Fruit fly (Drosophila melanogaster) whole organism, embryonic: ENCODE measurements around the gene CG6938.

Experiments used
- Abd-B ChIP-seq: fragments of 200-800 bp; sonication (Bioruptor generic); optimal IDR thresholded peaks from 2 replicates; lab custom pipeline; 2018; ENCODE audit warnings: missing biosample characterization, mild to moderate bottlenecking, missing genetic modification characterization, moderate library complexity
- Asciz ChIP-seq: fragments of 200-800 bp; sonication (Bioruptor generic); optimal IDR thresholded peaks from 2 replicates; lab custom pipeline; 2017; ENCODE audit warnings: missing biosample characterization, mild to moderate bottlenecking, missing genetic modification characterization, missing genetic modification reagents
- CG11093 ChIP-seq: fragments of 200-800 bp; sonication (Bioruptor generic); IDR thresholded peaks from 3 replicates; pipeline ENCODE4 v1.3.6; 2022; ENCODE audit warnings: missing biosample characterization, missing genetic modification characterization
- CG11247 ChIP-seq: fragments of 200-800 bp; sonication (Bioruptor generic); IDR thresholded peaks from 2 replicates; pipeline ENCODE4 v1.3.6; 2022; ENCODE audit warnings: missing biosample characterization, missing genetic modification characterization
- CG1233 ChIP-seq: fragments of 200-800 bp; sonication (Bioruptor generic); optimal IDR thresholded peaks from 4 replicates; lab custom pipeline; 2018; ENCODE audit warnings: missing biosample characterization, mild to moderate bottlenecking, missing genetic modification characterization
- CG13296 ChIP-seq: fragments of 200-800 bp; sonication (Bioruptor generic); optimal IDR thresholded peaks from 3 replicates; lab custom pipeline; 2018; ENCODE audit warnings: missing biosample characterization, mild to moderate bottlenecking, missing genetic modification characterization
- CG13424 ChIP-seq: fragments of 200-800 bp; sonication (Bioruptor generic); optimal IDR thresholded peaks from 2 replicates; lab custom pipeline; 2019; ENCODE audit warnings: missing biosample characterization, mild to moderate bottlenecking, missing genetic modification characterization, moderate library complexity
- CG15011 ChIP-seq: fragments of 200-800 bp; sonication (Bioruptor generic); optimal IDR thresholded peaks from 3 replicates; lab custom pipeline; 2018; ENCODE audit warnings: missing biosample characterization, mild to moderate bottlenecking, missing genetic modification characterization
- CG15601 ChIP-seq: fragments of 200-800 bp; sonication (Bioruptor generic); optimal IDR thresholded peaks from 3 replicates; lab custom pipeline; 2019; ENCODE audit warnings: missing biosample characterization, mild to moderate bottlenecking, missing genetic modification characterization, moderate library complexity
- CG2199 ChIP-seq: fragments of 200-800 bp; sonication (Bioruptor generic); IDR thresholded peaks from 3 replicates; pipeline ENCODE4 v1.3.6; 2022; ENCODE audit warnings: missing biosample characterization, missing genetic modification characterization
- CG32532 ChIP-seq: fragments of 200-800 bp; sonication (Bioruptor generic); IDR thresholded peaks from 2 replicates; pipeline ENCODE4 v1.3.6; 2022; ENCODE audit warnings: missing biosample characterization, missing genetic modification characterization
- CG3995 ChIP-seq: fragments of 200-800 bp; sonication (Bioruptor generic); optimal IDR thresholded peaks from 3 replicates; lab custom pipeline; 2016; ENCODE audit warnings: missing biosample characterization, missing genetic modification characterization
- CG6791 ChIP-seq: fragments of 200-800 bp; sonication (Bioruptor generic); IDR thresholded peaks from 3 replicates; pipeline ENCODE4 v1.3.6; 2022; ENCODE audit warnings: missing biosample characterization, missing genetic modification characterization; ENCODE audit not compliant: partially characterized antibody
- D19B ChIP-seq: fragments of 200-800 bp; sonication (Bioruptor generic); optimal IDR thresholded peaks from 2 replicates; lab custom pipeline; 2017; ENCODE audit warnings: missing biosample characterization, mild to moderate bottlenecking, missing genetic modification characterization
- Deaf1 ChIP-seq: fragments of 200-800 bp; optimal IDR thresholded peaks from 3 replicates; lab custom pipeline; 2019; ENCODE audit warnings: missing biosample characterization, mild to moderate bottlenecking, missing genetic modification characterization, moderate library complexity
- Dip2 ChIP-seq: fragments of 200-800 bp; sonication (Bioruptor generic); IDR thresholded peaks from 2 replicates; pipeline ENCODE4 v1.3.6; 2022; ENCODE audit warnings: missing biosample characterization, missing genetic modification characterization
- Dip3 ChIP-seq: fragments of 200-800 bp; sonication (Bioruptor generic); optimal IDR thresholded peaks from 3 replicates; lab custom pipeline; 2016; ENCODE audit warnings: missing biosample characterization, missing genetic modification characterization
- Doc2 ChIP-seq: fragments of 200-800 bp; sonication (Bioruptor generic); IDR thresholded peaks from 2 replicates; pipeline ENCODE4 v1.3.6; 2022; ENCODE audit warnings: missing biosample characterization, missing genetic modification characterization
- Gug ChIP-seq: fragments of 200-800 bp; sonication (Bioruptor generic); IDR thresholded peaks from 4 replicates; pipeline ENCODE4 v1.3.6; 2022; ENCODE audit warnings: missing biosample characterization, missing genetic modification characterization
- Hsf ChIP-seq: fragments of 200-800 bp; sonication (Bioruptor generic); optimal IDR thresholded peaks from 3 replicates; lab custom pipeline; 2016; ENCODE audit warnings: missing biosample characterization, missing genetic modification characterization
- Mes4 ChIP-seq: fragments of 200-800 bp; sonication (Bioruptor generic); optimal IDR thresholded peaks from 2 replicates; lab custom pipeline; 2016; ENCODE audit warnings: missing biosample characterization, missing genetic modification characterization
- Scr ChIP-seq: fragments of 200-800 bp; sonication (Bioruptor generic); IDR thresholded peaks from 2 replicates; pipeline ENCODE4 v1.3.6; 2022; ENCODE audit warnings: missing biosample characterization, missing genetic modification characterization; ENCODE audit not compliant: partially characterized antibody
- Sry-δ ChIP-seq: fragments of 200-800 bp; sonication (Bioruptor generic); optimal IDR thresholded peaks from 2 replicates; lab custom pipeline; 2016; ENCODE audit warnings: missing biosample characterization, missing genetic modification characterization
- YL-1 ChIP-seq: fragments of 200-800 bp; sonication (Bioruptor generic); optimal IDR thresholded peaks from 3 replicates; lab custom pipeline; 2017; ENCODE audit warnings: missing biosample characterization, mild to moderate bottlenecking, missing genetic modification characterization
- ash1 ChIP-seq: fragments of 200-800 bp; sonication (Bioruptor generic); optimal IDR thresholded peaks from 2 replicates; lab custom pipeline; 2018; ENCODE audit warnings: missing biosample characterization, mild to moderate bottlenecking, missing genetic modification characterization
- cas ChIP-seq: fragments of 200-800 bp; sonication (Bioruptor generic); IDR thresholded peaks from 2 replicates; pipeline ENCODE4 v1.3.6; 2022; ENCODE audit warnings: missing biosample characterization, missing genetic modification characterization
- cwo ChIP-seq: fragments of 200-800 bp; sonication (Bioruptor generic); optimal IDR thresholded peaks from 3 replicates; lab custom pipeline; 2017; ENCODE audit warnings: missing biosample characterization, missing genetic modification characterization, mild to moderate bottlenecking, moderate library complexity, missing genetic modification reagents
- dmrt11E ChIP-seq: fragments of 200-800 bp; sonication (Bioruptor generic); optimal IDR thresholded peaks from 3 replicates; lab custom pipeline; 2018; ENCODE audit warnings: missing biosample characterization, mild to moderate bottlenecking, missing genetic modification characterization, moderate library complexity
- eve ChIP-seq, 2 experiments: fragments of >200 bp; optimal IDR thresholded peaks; 2 replicates each; lab custom pipeline; 2017; ENCODE audit warnings: missing biosample characterization in 2 of 2, missing genetic modification characterization in 2 of 2
- mld ChIP-seq: fragments of 200-800 bp; sonication (Bioruptor generic); IDR thresholded peaks from 3 replicates; pipeline ENCODE4 v1.3.6; 2022; ENCODE audit warnings: missing biosample characterization, missing genetic modification characterization; ENCODE audit not compliant: partially characterized antibody
- nmo ChIP-seq: fragments of 200-800 bp; sonication (Bioruptor generic); optimal IDR thresholded peaks from 2 replicates; lab custom pipeline; 2018; ENCODE audit warnings: missing biosample characterization, mild to moderate bottlenecking, missing genetic modification characterization, moderate library complexity
- nom ChIP-seq: fragments of 200-800 bp; sonication (Bioruptor generic); optimal IDR thresholded peaks from 2 replicates; lab custom pipeline; 2017; ENCODE audit warnings: missing biosample characterization, missing genetic modification characterization, mild to moderate bottlenecking, moderate library complexity, missing genetic modification reagents
- p53 ChIP-seq: fragments of 200-800 bp; sonication (Bioruptor generic); optimal IDR thresholded peaks from 2 replicates; lab custom pipeline; 2016; ENCODE audit warnings: missing biosample characterization, missing genetic modification characterization
- pho ChIP-seq: fragments of 200-800 bp; sonication (Bioruptor generic); optimal IDR thresholded peaks from 2 replicates; lab custom pipeline; 2016; ENCODE audit warnings: missing biosample characterization, missing genetic modification characterization
- rib ChIP-seq: fragments of 200-800 bp; sonication (Bioruptor generic); IDR thresholded peaks from 2 replicates; pipeline ENCODE4 v1.3.6; 2022; ENCODE audit warnings: missing biosample characterization, missing genetic modification characterization
- salm ChIP-seq: fragments of 200-800 bp; sonication (Bioruptor generic); optimal IDR thresholded peaks from 2 replicates; lab custom pipeline; 2018; ENCODE audit warnings: missing biosample characterization, mild to moderate bottlenecking, missing genetic modification characterization
- sd ChIP-seq: fragments of 200-800 bp; sonication (Bioruptor generic); optimal IDR thresholded peaks from 3 replicates; lab custom pipeline; 2018; ENCODE audit warnings: missing biosample characterization, mild to moderate bottlenecking, missing genetic modification characterization, moderate library complexity
- tx ChIP-seq: fragments of 200-800 bp; sonication (Bioruptor generic); optimal IDR thresholded peaks from 2 replicates; lab custom pipeline; 2016; ENCODE audit warnings: missing biosample characterization, missing genetic modification characterization
- vnd ChIP-seq: fragments of 200-800 bp; sonication (Bioruptor generic); IDR thresholded peaks from 3 replicates; pipeline ENCODE4 v1.3.6; 2022; ENCODE audit warnings: missing biosample characterization, missing genetic modification characterization; ENCODE audit not compliant: partially characterized antibody
- wor ChIP-seq: fragments of 200-800 bp; sonication (Bioruptor generic); IDR thresholded peaks from 2 replicates; pipeline ENCODE4 v1.3.6; 2022; ENCODE audit warnings: missing biosample characterization, missing genetic modification characterization

CG6938 gene

dm6 chr3L:12002321-12003248, 17.9 kb downstream of the CG6938 start, which contains the start of the genes Pop2 and CG6928 (continued):
- TF ChIP-seq tx (GFP tag; lab: Kevin White, UChicago) (peak; percentile 82), Gug (GFP tag; lab: Robert Waterston, UW) (peak; percentile 75), Dip3 (peak; percentile 83), ash1 (GFP tag; lab: Kevin White, UChicago) (no peak), nom (GFP tag; lab: Kevin White, UChicago) (no peak)

dm6 chr3L:12003457-12003856, 18.8 kb downstream of the CG6938 start:
- TF ChIP-seq sd (tag; lab: Kevin White, UChicago) (peak; percentile 35), Scr (GFP tag; lab: Robert Waterston, UW) (no peak), dmrt11E (no peak), CG1233 (GFP tag; lab: Kevin White, UChicago) (no peak), cwo (peak; percentile 56), CG11247 (GFP tag; lab: Robert Waterston, UW) (no peak), YL-1 (GFP tag; lab: Kevin White, UChicago) (no peak), eve (GFP tag; optimal IDR thresholded peaks at IDR 0.05; lab: Kevin White, UChicago) (no peak), nmo (GFP tag; lab: Kevin White, UChicago) (no peak), Dip2 (GFP tag; lab: Robert Waterston, UW) (no peak)

- TF ChIP-seq CG6791 (GFP tag; lab: Robert Waterston, UW) (0 out of 3 replicates have a peak, but pooled peaks have one; percentile 43), Hsf (GFP tag; lab: Kevin White, UChicago) (no peak), CG15011 (no peak), CG32532 (GFP tag; lab: Robert Waterston, UW) (no peak), sd (tag; lab: Kevin White, UChicago) (peak; percentile 35), D19B (GFP tag; lab: Kevin White, UChicago) (no peak), vnd (GFP tag; lab: Robert Waterston, UW) (no peak), Mes4 (GFP tag; lab: Kevin White, UChicago) (no peak), CG2199 (GFP tag; lab: Robert Waterston, UW) (peak; percentile 44; the same call in 1 of the 3 replicates), Sry-δ (GFP tag; lab: Kevin White, UChicago) (no peak), salm (no peak), CG15601 (peak; percentile 53), rib (GFP tag; lab: Robert Waterston, UW) (peak; percentile 11; the same call in 1 of the 2 replicates), cas (GFP tag; lab: Robert Waterston, UW) (no peak), Deaf1 (peak; percentile 74), cwo (peak; percentile 74), CG13296 (no peak), wor (GFP tag; lab: Robert Waterston, UW) (no peak), CG11093 (GFP tag; lab: Robert Waterston, UW) (no peak), CG3995 (GFP tag; lab: Kevin White, UChicago) (peak; percentile 5), Doc2 (no peak), p53 (GFP tag; lab: Kevin White, UChicago) (no peak), Asciz (GFP tag; lab: Kevin White, UChicago) (no peak), CG13424 (tag; lab: Kevin White, UChicago) (no peak), Abd-B (GFP tag; lab: Kevin White, UChicago) (no peak), pho (GFP tag; lab: Kevin White, UChicago) (no peak), mld (GFP tag; lab: Robert Waterston, UW) (no peak)
Observed at dm6 chr3L:12004136-12004535, 19.4 kb downstream of the CG6938 start.
